Fruit fly (Drosophila melanogaster): Measurements from ENCODE around the gene Septin4.

dm6 chrX:16678845-16679347, 16.1 kb downstream of the Septin4 start, which contains the start of the genes CG13010 and sing:
- TF ChIP-seq otp (GFP tag; IDR thresholded peaks at IDR 0.05) (no peak), CG11093 (GFP tag; IDR thresholded peaks at IDR 0.05) (no peak), fd3F (GFP tag; optimal IDR thresholded peaks at IDR 0.05) (no peak), bcd (GFP tag; optimal IDR thresholded peaks at IDR 0.05) (no peak), corto (GFP tag; optimal IDR thresholded peaks at IDR 0.05) (no peak), Atf6 (GFP tag; IDR thresholded peaks at IDR 0.05) (no peak), lbe (GFP tag; optimal IDR thresholded peaks at IDR 0.05) (no peak), CG14710 (tag; optimal IDR thresholded peaks at IDR 0.05) (no peak), pros (GFP tag; optimal IDR thresholded peaks at IDR 0.05) (no peak), Dp (GFP tag; optimal IDR thresholded peaks at IDR 0.05) (no peak), HLH54F (GFP tag; optimal IDR thresholded peaks at IDR 0.05) (no peak), CG3065 (GFP tag; optimal IDR thresholded peaks at IDR 0.05) (no peak)

Measured in whole organism, embryonic.